Worm (Caenorhabditis elegans) whole organism, L4/young adult: ENCODE measurements around the gene set-5.

Source experiments
- W03F9.2 ChIP-seq: fragments of 150-350 bp; optimal IDR thresholded peaks from 2 replicates; lab custom pipeline; 2014; ENCODE audit warnings: missing biosample characterization, missing genetic modification characterization
- dao-5 ChIP-seq: sonication (generic microtip); optimal IDR thresholded peaks from 2 replicates; lab custom pipeline; 2016; ENCODE audit warnings: missing genotype, missing genetic modification characterization, moderate library complexity, missing compliant biosample characterization
- him-1 ChIP-seq: sonication (generic microtip); optimal IDR thresholded peaks from 2 replicates; lab custom pipeline; 2016; ENCODE audit warnings: missing genotype, missing genetic modification reagents, missing genetic modification characterization, missing compliant biosample characterization

The set-5 gene

ce11 chrV:14683926-14684325 lies 14.8 kb upstream of the set-5 start:
- TF ChIP-seq W03F9.2 (tag; lab: Kevin White, UChicago) (no peak), dao-5 (no peak), him-1 (tag; lab: Kevin White, UChicago) (no peak)

ce11 chrV:14684359-14685312 lies 14.1 kb upstream of the set-5 start, which contains the start of gene hsp-90:
Gene hsp-90 (plus strand): TSS chrV:14684918.
- no peak for TF ChIP-seq W03F9.2 (tag; lab: Kevin White, UChicago)
- no peak for TF ChIP-seq him-1 (tag; lab: Kevin White, UChicago)
- TF ChIP-seq dao-5 = no peak

DNA sequence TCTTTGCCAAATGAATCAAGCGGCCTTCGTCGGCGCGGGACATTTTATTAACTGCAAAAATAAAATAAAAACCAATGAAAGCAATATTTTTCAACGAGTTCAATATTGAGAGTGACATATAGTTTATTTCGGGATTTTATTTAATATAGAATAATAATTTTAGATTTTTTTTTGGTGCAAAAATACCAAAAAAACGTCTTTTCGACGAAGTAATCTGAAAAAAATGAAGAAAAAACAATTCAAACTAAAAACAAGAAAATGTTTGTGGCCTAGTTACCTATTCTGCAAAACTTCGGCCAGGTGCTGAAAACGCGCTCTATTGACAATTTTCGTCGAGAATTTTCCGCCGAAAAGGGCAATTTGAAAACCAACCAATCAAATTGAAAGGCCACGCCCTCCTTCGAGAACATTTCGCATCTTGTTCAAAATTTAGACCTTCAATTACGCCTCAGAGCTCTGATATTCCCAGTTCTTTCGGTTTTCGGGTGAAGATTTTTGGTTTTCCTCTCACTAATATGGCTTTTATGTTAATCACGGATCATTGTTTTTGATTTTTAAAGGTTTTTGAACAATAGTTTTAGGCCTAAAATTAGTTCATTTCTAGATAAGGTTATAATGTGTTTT lies 13.2 kb upstream of the set-5 start, which contains the start of gene C47E8.4:
TSS of gene C47E8.4 (minus strand) at position 51 of the 624 bp plus-strand sequence.
- no peak for TF ChIP-seq dao-5
- TF ChIP-seq W03F9.2 (tag; lab: Kevin White, UChicago) = peak; percentile 94
- TF ChIP-seq him-1 (tag; lab: Kevin White, UChicago) = peak; percentile 96

DNA sequence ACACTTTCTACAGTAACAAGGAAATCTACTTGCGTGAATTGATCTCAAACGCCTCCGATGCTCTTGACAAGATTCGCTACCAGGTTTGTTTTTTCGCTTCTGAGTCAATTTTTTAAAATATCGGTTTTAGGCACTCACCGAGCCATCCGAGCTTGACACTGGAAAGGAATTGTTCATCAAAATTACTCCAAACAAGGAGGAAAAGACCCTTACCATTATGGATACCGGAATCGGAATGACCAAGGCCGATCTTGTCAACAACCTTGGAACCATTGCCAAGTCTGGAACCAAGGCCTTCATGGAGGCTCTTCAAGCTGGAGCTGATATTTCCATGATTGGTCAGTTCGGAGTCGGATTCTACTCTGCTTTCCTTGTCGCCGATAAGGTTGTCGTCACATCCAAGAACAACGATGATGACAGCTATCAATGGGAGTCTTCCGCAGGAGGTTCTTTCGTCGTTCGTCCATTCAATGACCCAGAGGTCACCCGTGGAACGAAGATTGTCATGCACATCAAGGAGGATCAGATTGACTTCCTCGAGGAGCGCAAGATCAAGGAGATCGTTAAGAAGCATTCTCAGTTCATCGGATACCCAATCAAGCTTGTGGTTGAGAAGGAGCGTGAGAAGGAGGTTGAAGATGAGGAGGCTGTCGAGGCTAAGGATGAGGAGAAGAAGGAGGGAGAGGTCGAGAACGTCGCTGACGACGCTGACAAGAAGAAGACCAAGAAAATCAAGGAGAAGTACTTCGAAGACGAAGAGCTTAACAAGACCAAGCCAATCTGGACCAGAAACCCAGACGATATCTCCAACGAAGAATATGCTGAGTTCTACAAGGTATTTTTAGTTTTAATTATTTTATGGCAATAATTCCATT lies 12.3 kb upstream of the set-5 start:
- TF ChIP-seq dao-5 = no peak
- TF ChIP-seq W03F9.2 (tag; lab: Kevin White, UChicago) = no peak
- no peak for TF ChIP-seq him-1 (tag; lab: Kevin White, UChicago)

DNA sequence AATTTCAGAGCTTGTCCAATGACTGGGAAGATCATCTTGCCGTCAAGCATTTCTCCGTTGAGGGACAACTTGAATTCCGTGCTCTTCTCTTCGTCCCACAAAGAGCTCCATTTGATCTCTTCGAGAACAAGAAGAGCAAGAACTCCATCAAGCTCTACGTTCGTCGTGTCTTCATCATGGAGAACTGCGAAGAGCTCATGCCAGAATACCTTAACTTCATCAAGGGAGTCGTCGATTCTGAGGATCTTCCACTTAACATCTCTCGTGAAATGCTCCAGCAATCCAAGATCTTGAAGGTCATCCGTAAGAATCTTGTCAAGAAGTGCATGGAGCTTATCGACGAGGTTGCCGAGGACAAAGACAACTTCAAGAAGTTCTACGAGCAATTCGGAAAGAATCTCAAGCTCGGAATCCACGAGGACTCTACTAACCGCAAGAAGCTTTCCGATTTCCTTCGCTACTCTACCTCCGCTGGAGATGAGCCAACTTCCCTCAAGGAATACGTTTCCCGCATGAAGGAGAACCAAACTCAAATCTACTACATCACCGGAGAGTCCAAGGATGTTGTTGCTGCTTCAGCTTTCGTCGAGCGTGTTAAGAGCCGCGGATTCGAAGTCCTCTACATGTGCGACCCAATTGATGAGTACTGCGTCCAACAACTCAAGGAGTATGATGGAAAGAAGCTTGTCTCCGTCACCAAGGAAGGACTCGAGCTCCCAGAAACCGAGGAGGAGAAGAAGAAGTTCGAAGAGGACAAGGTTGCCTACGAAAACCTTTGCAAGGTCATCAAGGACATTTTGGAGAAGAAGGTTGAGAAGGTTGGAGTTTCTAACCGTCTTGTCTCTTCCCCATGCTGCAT lies 11.4 kb upstream of the set-5 start:
- TF ChIP-seq W03F9.2 (tag; lab: Kevin White, UChicago) (no peak), dao-5 (no peak), him-1 (tag; lab: Kevin White, UChicago) (no peak)

DNA sequence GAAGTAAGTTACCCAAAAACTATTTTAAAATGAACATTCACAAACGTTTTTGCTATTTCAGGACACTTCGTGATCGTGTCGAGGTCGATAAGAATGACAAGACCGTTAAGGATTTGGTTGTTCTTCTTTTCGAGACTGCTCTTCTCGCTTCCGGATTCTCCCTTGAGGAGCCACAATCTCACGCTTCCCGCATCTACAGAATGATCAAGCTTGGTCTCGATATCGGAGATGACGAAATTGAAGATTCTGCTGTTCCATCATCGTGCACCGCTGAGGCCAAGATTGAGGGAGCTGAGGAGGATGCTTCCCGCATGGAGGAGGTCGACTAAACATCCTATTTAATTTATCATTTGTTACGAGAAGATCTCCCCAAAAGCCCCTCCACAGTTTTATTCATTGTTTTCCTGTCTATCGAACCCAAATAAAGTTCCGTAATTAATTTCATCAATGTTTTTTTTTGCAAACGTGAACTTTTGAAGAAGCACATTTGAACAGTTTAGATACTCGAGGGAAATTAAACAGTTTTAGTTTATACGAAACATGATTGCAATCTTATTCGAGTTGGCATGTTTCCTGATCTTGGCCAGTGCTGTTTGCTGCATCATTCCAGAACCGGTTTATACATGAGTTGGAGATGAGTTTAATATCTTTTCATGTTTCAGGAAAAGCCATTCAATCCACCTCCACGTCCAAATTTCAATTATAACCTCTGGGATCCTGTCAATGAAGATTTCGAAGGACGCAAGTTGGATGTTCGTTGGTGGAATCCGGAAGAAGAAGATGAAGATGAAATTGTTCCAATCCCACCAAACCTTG lies 10.5 kb upstream of the set-5 start, which contains the start of gene C47E8.11:
TSS of gene C47E8.11 (plus strand) at position 520 of the 816 bp plus-strand sequence.
- TF ChIP-seq him-1 (tag; lab: Kevin White, UChicago) (no peak), W03F9.2 (tag; lab: Kevin White, UChicago) (peak; percentile 48), dao-5 (no peak)

ce11 chrV:14689060-14689750 lies 9.6 kb upstream of the set-5 start, which contains the start of gene gasr-8:
Gene gasr-8 (plus strand): TSS chrV:14689110.
- no peak for TF ChIP-seq W03F9.2 (tag; lab: Kevin White, UChicago)
- no peak for TF ChIP-seq dao-5
- TF ChIP-seq him-1 (tag; lab: Kevin White, UChicago) = no peak

ce11 chrV:14695713-14696112 lies 3.1 kb upstream of the set-5 start:
- no peak for TF ChIP-seq him-1 (tag; lab: Kevin White, UChicago)
- TF ChIP-seq dao-5 = no peak
- TF ChIP-seq W03F9.2 (tag; lab: Kevin White, UChicago) = no peak

- no peak for TF ChIP-seq dao-5
- TF ChIP-seq him-1 (tag; lab: Kevin White, UChicago) = peak; percentile 50
- TF ChIP-seq W03F9.2 (tag; lab: Kevin White, UChicago) = peak; percentile 77
These were observed 2.0 kb upstream of the set-5 start, which contains the start of gene unc-112 for ce11 chrV:14696604-14697307. Gene unc-112 (minus strand): TSS chrV:14696654.

DNA sequence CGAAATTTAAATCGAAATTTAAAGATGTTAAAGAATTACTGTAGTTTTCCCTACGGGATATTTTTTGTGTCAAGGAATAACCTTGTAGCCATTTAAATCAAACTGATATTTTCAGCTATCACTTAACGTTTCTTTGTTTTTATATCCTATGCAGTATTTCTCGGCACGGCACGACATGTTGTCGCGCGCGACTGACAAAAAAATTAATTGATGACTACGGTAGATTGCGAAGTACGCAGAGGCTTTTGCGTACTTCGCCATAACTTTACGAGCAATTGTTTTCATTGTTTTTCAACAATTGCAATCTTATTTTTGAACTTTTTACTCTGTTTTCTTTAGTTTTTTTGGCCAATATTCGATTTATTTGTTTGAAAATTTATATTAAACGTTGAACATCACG lies 761 bp upstream of the set-5 start:
- no peak for TF ChIP-seq him-1 (tag; lab: Kevin White, UChicago)
- TF ChIP-seq dao-5 = no peak
- no peak for TF ChIP-seq W03F9.2 (tag; lab: Kevin White, UChicago)
